Worm (Caenorhabditis elegans) whole organism, L4/young adult: ENCODE data around the gene F09F9.3.

Experiments
- W03F9.2 ChIP-seq: fragments of 150-350 bp; optimal IDR thresholded peaks from 2 replicates; lab custom pipeline; 2014; ENCODE audit warnings: missing biosample characterization, missing genetic modification characterization
- dao-5 ChIP-seq: sonication (generic microtip); optimal IDR thresholded peaks from 2 replicates; lab custom pipeline; 2016; ENCODE audit warnings: missing genotype, missing genetic modification characterization, moderate library complexity, missing compliant biosample characterization
- him-1 ChIP-seq: sonication (generic microtip); optimal IDR thresholded peaks from 2 replicates; lab custom pipeline; 2016; ENCODE audit warnings: missing genotype, missing genetic modification reagents, missing genetic modification characterization, missing compliant biosample characterization

- no peak for TF ChIP-seq him-1 (tag; lab: Kevin White, UChicago)
- TF ChIP-seq W03F9.2 = no peak
- TF ChIP-seq dao-5 (tag; lab: Kevin White, UChicago) = no peak
Measured at ce11 chrX:4075934-4076333, 44.9 kb downstream of the F09F9.3 start.
